Worm (Caenorhabditis elegans): ENCODE data around the gene ttr-34.

DNA sequence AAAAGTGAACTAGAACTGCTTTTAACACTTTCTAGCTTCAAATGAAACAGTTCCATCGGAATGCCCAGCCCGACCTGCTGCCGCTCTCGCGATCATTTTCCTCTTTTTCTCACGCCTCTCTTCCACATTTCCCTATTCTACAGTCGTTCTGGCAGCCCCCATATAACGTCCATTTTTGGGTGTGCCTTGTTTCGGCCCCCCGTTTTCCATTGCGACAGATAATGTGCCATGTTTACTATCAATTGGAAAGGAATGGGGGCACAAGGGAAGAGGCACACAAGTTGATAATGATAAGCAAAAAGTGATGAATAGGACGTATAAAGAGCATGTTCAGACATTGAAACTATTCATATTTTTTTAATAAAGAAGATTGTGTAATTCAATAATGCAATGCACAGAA is 19.4 kb downstream of the ttr-34 start:
- no peak for TF ChIP-seq nhr-237 (tag; optimal IDR thresholded peaks at IDR 0.05)
- no peak for TF ChIP-seq snpc-4 (tag; optimal IDR thresholded peaks at IDR 0.05)
- no peak for TF ChIP-seq ceh-16 (tag; optimal IDR thresholded peaks at IDR 0.05)
- no peak for TF ChIP-seq nhr-12 (tag; optimal IDR thresholded peaks at IDR 0.05)
- TF ChIP-seq peb-1 (tag; optimal IDR thresholded peaks at IDR 0.05), result no peak
- no peak for TF ChIP-seq aly-2 (tag; optimal IDR thresholded peaks at IDR 0.05)
- no peak for TF ChIP-seq egl-27 (tag; optimal IDR thresholded peaks at IDR 0.05)
- no peak for TF ChIP-seq lin-39 (tag; optimal IDR thresholded peaks at IDR 0.05)
- TF ChIP-seq gmeb-1 (tag; optimal IDR thresholded peaks at IDR 0.05), result peak; percentile 22
- no peak for TF ChIP-seq skn-1 (tag; optimal IDR thresholded peaks at IDR 0.05)
- TF ChIP-seq nhr-11 (tag; optimal IDR thresholded peaks at IDR 0.05), result no peak
- no peak for TF ChIP-seq ama-1 (optimal IDR thresholded peaks at IDR 0.05)

Measured in whole organism, L2 larva.